Fruit fly (Drosophila melanogaster): ENCODE measurements around the gene Anp.

The Anp gene

dm6 chr3R:30208766-30209484 lies 823 bp upstream of the Anp start, which contains the start of gene RpS7 (continued):
- TF ChIP-seq CG3838 (GFP tag; optimal IDR thresholded peaks at IDR 0.05) (peak; percentile 1), Mrtf (GFP tag; IDR thresholded peaks at IDR 0.05) (no peak; the same call in 2 of the 3 replicates), gsb (GFP tag; IDR thresholded peaks at IDR 0.05) (peak; percentile 71), CG16779 (GFP tag; IDR thresholded peaks at IDR 0.05) (peak; percentile 53; the same call in 1 of the 2 replicates), Awh (GFP tag; IDR thresholded peaks at IDR 0.05) (peak; percentile 83), inv (GFP tag; IDR thresholded peaks at IDR 0.05; ENCODE audit: partially characterized antibody) (peak; percentile 98), sisA (GFP tag; IDR thresholded peaks at IDR 0.05) (0 out of 2 replicates have a peak, but pooled peaks have one; percentile 15), Neu2 (GFP tag; optimal IDR thresholded peaks at IDR 0.05; ENCODE audit: borderline replicate concordance) (no peak), luna (GFP tag; optimal IDR thresholded peaks at IDR 0.05) (peak; percentile 34), CG11723 (GFP tag; optimal IDR thresholded peaks at IDR 0.05) (peak; percentile 60), CG11247 (GFP tag; IDR thresholded peaks at IDR 0.05) (peak; percentile 82), nerfin-1 (tag; optimal IDR thresholded peaks at IDR 0.05) (peak; percentile 65), Aef1 (GFP tag; IDR thresholded peaks at IDR 0.05) (peak; percentile 48; the same call in 2 of the 3 replicates), B-H1 (GFP tag; IDR thresholded peaks at IDR 0.05) (peak; percentile 45; the same call in 2 of the 3 replicates), Adf1 (GFP tag; IDR thresholded peaks at IDR 0.05) (peak; percentile 53), CG3407 (GFP tag; optimal IDR thresholded peaks at IDR 0.05) (peak; percentile 68), Bteb2 (GFP tag; optimal IDR thresholded peaks at IDR 0.05) (peak; percentile 21), Hr3 (GFP tag; optimal IDR thresholded peaks at IDR 0.05) (peak; percentile 38), Asciz (GFP tag; optimal IDR thresholded peaks at IDR 0.05) (peak; percentile 78), bsh (GFP tag; optimal IDR thresholded peaks at IDR 0.05) (peak; percentile 48 to 65), bcd (GFP tag; optimal IDR thresholded peaks at IDR 0.05) (peak; percentile 87), fru (optimal IDR thresholded peaks at IDR 0.05) (no peak), D19B (GFP tag; optimal IDR thresholded peaks at IDR 0.05) (peak; percentile 28), Lim3 (GFP tag; IDR thresholded peaks at IDR 0.05) (no peak), gt (GFP tag; IDR thresholded peaks at IDR 0.05) (peak; percentile 17; the same call in 1 of the 2 replicates), Dek (tag; optimal IDR thresholded peaks at IDR 0.05) (peak; percentile 17), CG17361 (GFP tag; IDR thresholded peaks at IDR 0.05) (peak; percentile 92), hth (optimal IDR thresholded peaks at IDR 0.05) (no peak), CG11504 (tag; optimal IDR thresholded peaks at IDR 0.05) (peak; percentile 58), Nf-YA (GFP tag; IDR thresholded peaks at IDR 0.05) (peak; percentile 51), CG11696 (GFP tag; IDR thresholded peaks at IDR 0.05) (peak; percentile 66), fd96Cb (tag; optimal IDR thresholded peaks at IDR 0.05) (peak; percentile 8), CG30403 (GFP tag; optimal IDR thresholded peaks at IDR 0.05) (peak; percentile 61), CG8281 (tag; optimal IDR thresholded peaks at IDR 0.05) (peak; percentile 27), dmrt99B (tag; optimal IDR thresholded peaks at IDR 0.05) (peak; percentile 74), crp (GFP tag; optimal IDR thresholded peaks at IDR 0.05) (peak in 1 of 2 experiments; percentile 35), oc (tag; optimal IDR thresholded peaks at IDR 0.05) (peak; percentile 32), B-H2 (GFP tag; optimal IDR thresholded peaks at IDR 0.05) (peak; percentile 76), lmd (GFP tag; IDR thresholded peaks at IDR 0.05) (peak; percentile 55), bab2 (GFP tag; optimal IDR thresholded peaks at IDR 0.05) (peak; percentile 23), sna (GFP tag; IDR thresholded peaks at IDR 0.05; ENCODE audit: partially characterized antibody) (peak; percentile 99), Sin3A (optimal IDR thresholded peaks at IDR 0.05) (peak; percentile 73), CG33213 (GFP tag; optimal IDR thresholded peaks at IDR 0.05) (peak; percentile 64), Max (GFP tag; optimal IDR thresholded peaks at IDR 0.05) (peak; percentile 25), ranshi (GFP tag; IDR thresholded peaks at IDR 0.05) (peak; percentile 80), kay (GFP tag; optimal IDR thresholded peaks at IDR 0.05) (no peak), CTCF (GFP tag; optimal IDR thresholded peaks at IDR 0.05) (peak; percentile 92), Sry-δ (GFP tag; optimal IDR thresholded peaks at IDR 0.05) (peak; percentile 93), CG3726 (GFP tag; IDR thresholded peaks at IDR 0.05) (peak; percentile 76), Mes4 (GFP tag; optimal IDR thresholded peaks at IDR 0.05) (peak; percentile 82), CG10366 (GFP tag; IDR thresholded peaks at IDR 0.05) (peak; percentile 73)
